Worm (Caenorhabditis elegans): ENCODE measurements around the gene ugt-38.

Gene ugt-38

ce11 chrV:7147370-7147769, at the start of gene ugt-38:
Gene ugt-38 (minus strand): TSS chrV:7147470.
- TF ChIP-seq ets-4 (GFP tag; optimal IDR thresholded peaks at IDR 0.05) (no peak), hrde-1 (tag; optimal IDR thresholded peaks at IDR 0.05; ENCODE audit: borderline replicate concordance) (no peak), snpc-3.4 (tag; optimal IDR thresholded peaks at IDR 0.05) (no peak), K11D2.4 (GFP tag; IDR thresholded peaks at IDR 0.05) (no peak), madf-6 (GFP tag; IDR thresholded peaks at IDR 0.05) (no peak), madf-10 (tag; optimal IDR thresholded peaks at IDR 0.05) (no peak), sea-2 (GFP tag; IDR thresholded peaks at IDR 0.05) (no peak), akir-1 (GFP tag; optimal IDR thresholded peaks at IDR 0.05) (no peak), tlf-1 (GFP tag; optimal IDR thresholded peaks at IDR 0.05) (no peak)

- TF ChIP-seq ceh-58 (GFP tag; IDR thresholded peaks at IDR 0.05) (0 out of 2 replicates have a peak, but pooled peaks have one; percentile 52), madf-3 (GFP tag; IDR thresholded peaks at IDR 0.05) (peak; percentile 91), ceh-27 (GFP tag; optimal IDR thresholded peaks at IDR 0.05) (no peak), fkh-3 (tag; optimal IDR thresholded peaks at IDR 0.05) (no peak), athp-1 (tag; optimal IDR thresholded peaks at IDR 0.05) (no peak), tbp1 (GFP tag; optimal IDR thresholded peaks at IDR 0.05) (peak; percentile 3), sdz-38 (tag; optimal IDR thresholded peaks at IDR 0.05) (no peak), F49E8.2 (tag; optimal IDR thresholded peaks at IDR 0.05; ENCODE audit: insufficient read depth) (peak; percentile 16), madf-6 (GFP tag; IDR thresholded peaks at IDR 0.05) (peak; percentile 55), Y53G8AR.9 (GFP tag; conservative IDR thresholded peaks at IDR 0.05) (0 out of 2 replicates have a peak, but pooled peaks have one; percentile 58), snpc-1.1 (tag; optimal IDR thresholded peaks at IDR 0.05; ENCODE audit: insufficient read depth) (no peak), egrh-3 (GFP tag; IDR thresholded peaks at IDR 0.05) (no peak), rpc-1 (optimal IDR thresholded peaks at IDR 0.05) (no peak), rpc-1 (tag; optimal IDR thresholded peaks at IDR 0.05) (no peak), zim-3 (tag; optimal IDR thresholded peaks at IDR 0.05) (no peak), ceh-40 (GFP tag; IDR thresholded peaks at IDR 0.05) (0 out of 2 replicates have a peak, but pooled peaks have one; percentile 3), lin-26 (GFP tag; IDR thresholded peaks at IDR 0.05) (peak; percentile 49; the same call in 1 of the 2 replicates), rcor-1 (GFP tag; IDR thresholded peaks at IDR 0.05) (0 out of 2 replicates have a peak, but pooled peaks have one; percentile 39), ekl-4 (GFP tag; IDR thresholded peaks at IDR 0.05) (peak; percentile 57; the same call in 1 of the 2 replicates)
Observed at ce11 chrV:7197036-7197435, 49.8 kb upstream of the ugt-38 start.

- TF ChIP-seq akir-1 (GFP tag; optimal IDR thresholded peaks at IDR 0.05) (no peak), ceh-79 (tag; optimal IDR thresholded peaks at IDR 0.05) (no peak), die-1 (tag; optimal IDR thresholded peaks at IDR 0.05) (no peak), T07F8.4 (tag; optimal IDR thresholded peaks at IDR 0.05) (no peak), hsf-1 (GFP tag; IDR thresholded peaks at IDR 0.05) (peak; percentile 72; the same call in 1 of the 2 replicates), ceh-100 (GFP tag; IDR thresholded peaks at IDR 0.05) (peak; percentile 71), attf-3 (GFP tag; conservative IDR thresholded peaks at IDR 0.05) (peak; percentile 73), sea-2 (GFP tag; IDR thresholded peaks at IDR 0.05) (no peak), Y79H2A.3 (GFP tag; conservative IDR thresholded peaks at IDR 0.05) (no peak), snpc-1.3 (tag; optimal IDR thresholded peaks at IDR 0.05; ENCODE audit: insufficient read depth) (peak; percentile 83), ztf-18 (tag; optimal IDR thresholded peaks at IDR 0.05) (peak; percentile 70), xnd-1 (tag; optimal IDR thresholded peaks at IDR 0.05) (peak; percentile 77), aptf-3 (GFP tag; IDR thresholded peaks at IDR 0.05) (no peak), dpl-1 (GFP tag; optimal IDR thresholded peaks at IDR 0.05) (peak; percentile 90), rec-8 (tag; optimal IDR thresholded peaks at IDR 0.05) (no peak), B0035.1 (tag; optimal IDR thresholded peaks at IDR 0.05) (peak; percentile 0), ztf-6 (GFP tag; IDR thresholded peaks at IDR 0.05) (no peak), ztf-26 (tag; optimal IDR thresholded peaks at IDR 0.05) (peak; percentile 85), madf-8 (GFP tag; conservative IDR thresholded peaks at IDR 0.05) (peak; percentile 82), him-1 (tag; optimal IDR thresholded peaks at IDR 0.05) (peak; percentile 55), K12H6.12 (tag; optimal IDR thresholded peaks at IDR 0.05) (peak; percentile 79)
Observed at ce11 chrV:7196498-7196966, 49.3 kb upstream of the ugt-38 start, which contains the start of gene F09G2.2. Gene F09G2.2 (plus strand): TSS chrV:7196916.
